Worm (Caenorhabditis elegans) whole organism, early embryonic: ENCODE data around the gene F42C5.9.

Experiments used
- B0310.2 ChIP-seq: sonication (generic microtip); optimal IDR thresholded peaks from 2 replicates; lab custom pipeline; 2016; ENCODE audit warnings: mild to moderate bottlenecking, missing genetic modification characterization, missing compliant biosample characterization
- F13C5.2 ChIP-seq: sonication (generic microtip); optimal IDR thresholded peaks from 2 replicates; lab custom pipeline; 2017; ENCODE audit warnings: mild to moderate bottlenecking, missing genetic modification characterization, inconsistent platforms, missing compliant biosample characterization
- aly-1 ChIP-seq: sonication (generic microtip); optimal IDR thresholded peaks from 2 replicates; lab custom pipeline; 2016; ENCODE audit warnings: missing genetic modification characterization, missing compliant biosample characterization
- ama-1 ChIP-seq: fragments of 150-350 bp; optimal IDR thresholded peaks from 2 replicates; lab custom pipeline; 2014
- ceh-13 ChIP-seq: fragments of 200-800 bp; sonication (Bioruptor generic); optimal IDR thresholded peaks from 2 replicates; lab custom pipeline; 2018; ENCODE audit warnings: mild to moderate bottlenecking, missing genetic modification characterization, missing compliant biosample characterization
- ceh-36 ChIP-seq: sonication (generic microtip); optimal IDR thresholded peaks from 2 replicates; lab custom pipeline; 2016; ENCODE audit warnings: missing genetic modification characterization, inconsistent platforms, missing compliant biosample characterization
- ets-7 ChIP-seq: sonication (generic microtip); optimal IDR thresholded peaks from 2 replicates; lab custom pipeline; 2016; ENCODE audit warnings: missing genotype, missing genetic modification characterization, missing compliant biosample characterization
- flt-1 ChIP-seq: fragments of 200-800 bp; sonication (Bioruptor generic); IDR thresholded peaks from 2 replicates; pipeline ENCODE4 v1.3.6; 2022; ENCODE audit warnings: missing genetic modification characterization, missing compliant biosample characterization
- hmbx-1 ChIP-seq: sonication (generic microtip); optimal IDR thresholded peaks from 2 replicates; lab custom pipeline; 2016; ENCODE audit warnings: mild to moderate bottlenecking, missing genetic modification characterization, missing compliant biosample characterization
- hmg-4 ChIP-seq: fragments of 200-800 bp; sonication (Bioruptor generic); optimal IDR thresholded peaks from 2 replicates; lab custom pipeline; 2018; ENCODE audit warnings: mild to moderate bottlenecking, missing genetic modification characterization, missing compliant biosample characterization
- hnd-1 ChIP-seq: sonication (generic microtip); optimal IDR thresholded peaks from 2 replicates; lab custom pipeline; 2016; ENCODE audit warnings: missing genetic modification characterization, missing compliant biosample characterization
- pes-1 ChIP-seq: fragments of 200-800 bp; sonication (Bioruptor generic); IDR thresholded peaks from 2 replicates; pipeline ENCODE4 v1.3.6; 2022; ENCODE audit warnings: missing genetic modification reagents, missing genetic modification characterization, missing compliant biosample characterization
- scrt-1 ChIP-seq: fragments of 200-800 bp; sonication (Bioruptor generic); IDR thresholded peaks from 2 replicates; pipeline ENCODE4 v1.3.6; 2022; ENCODE audit warnings: missing genetic modification characterization, missing compliant biosample characterization
- sea-1 ChIP-seq: fragments of 200-800 bp; sonication (Bioruptor generic); conservative IDR thresholded peaks from 2 replicates; pipeline ENCODE4 v1.3.6; 2022; ENCODE audit warnings: missing genetic modification characterization, missing compliant biosample characterization
- tbx-11 ChIP-seq: fragments of 200-800 bp; sonication (Bioruptor generic); IDR thresholded peaks from 2 replicates; pipeline ENCODE4 v1.3.6; 2022; ENCODE audit warnings: missing genetic modification characterization, missing compliant biosample characterization
- tbx-37 ChIP-seq: fragments of 200-800 bp; sonication (Bioruptor generic); conservative IDR thresholded peaks from 2 replicates; pipeline ENCODE4 v1.3.6; 2022; ENCODE audit warnings: missing genetic modification reagents, missing genetic modification characterization, missing compliant biosample characterization
- tra-4 ChIP-seq: sonication (generic microtip); optimal IDR thresholded peaks from 2 replicates; lab custom pipeline; 2017; ENCODE audit warnings: missing genetic modification characterization, missing compliant biosample characterization

Gene F42C5.9

DNA sequence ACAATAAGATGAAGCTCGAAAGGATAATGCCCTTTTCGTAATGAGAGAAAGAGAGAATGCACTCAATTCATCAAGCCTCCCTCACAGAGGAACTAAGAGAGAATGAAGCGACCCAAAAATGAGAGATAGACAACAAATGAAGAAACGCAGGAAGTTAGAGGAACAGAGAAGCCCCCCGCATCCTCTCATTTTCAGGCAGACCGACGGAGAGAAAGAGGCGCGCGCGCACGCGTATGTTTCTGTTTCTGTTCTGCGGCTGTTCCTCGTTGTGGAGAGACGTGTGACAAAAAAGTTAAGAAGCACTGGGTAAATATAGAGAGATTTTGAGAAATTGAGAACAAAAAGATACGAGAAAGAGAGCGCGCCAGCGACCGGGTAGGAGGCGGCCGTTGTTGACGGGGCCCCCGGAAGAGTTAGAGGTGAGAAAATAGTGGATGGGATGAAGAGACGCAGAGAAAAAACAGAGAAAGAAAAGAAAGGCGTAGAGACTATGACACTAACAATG is 3.1 kb upstream of the F42C5.9 start:
- TF ChIP-seq hnd-1 (tag; lab: Kevin White, UChicago) (no peak), tbx-37 (GFP tag; lab: Robert Waterston, UW) (no peak), ama-1 (lab: Kevin White, UChicago) (no peak), ceh-36 (tag; lab: Kevin White, UChicago) (no peak), sea-1 (GFP tag; lab: Robert Waterston, UW) (no peak), hmbx-1 (tag; lab: Kevin White, UChicago) (no peak), tra-4 (no peak), pes-1 (GFP tag; lab: Robert Waterston, UW) (no peak), hmg-4 (peak; percentile 29), ceh-13 (GFP tag; lab: Kevin White, UChicago) (no peak), F13C5.2 (tag; lab: Kevin White, UChicago) (peak; percentile 45), B0310.2 (tag; lab: Kevin White, UChicago) (no peak), flt-1 (no peak), tbx-11 (no peak), scrt-1 (no peak), ets-7 (no peak), aly-1 (tag; lab: Kevin White, UChicago) (peak; percentile 56)

DNA sequence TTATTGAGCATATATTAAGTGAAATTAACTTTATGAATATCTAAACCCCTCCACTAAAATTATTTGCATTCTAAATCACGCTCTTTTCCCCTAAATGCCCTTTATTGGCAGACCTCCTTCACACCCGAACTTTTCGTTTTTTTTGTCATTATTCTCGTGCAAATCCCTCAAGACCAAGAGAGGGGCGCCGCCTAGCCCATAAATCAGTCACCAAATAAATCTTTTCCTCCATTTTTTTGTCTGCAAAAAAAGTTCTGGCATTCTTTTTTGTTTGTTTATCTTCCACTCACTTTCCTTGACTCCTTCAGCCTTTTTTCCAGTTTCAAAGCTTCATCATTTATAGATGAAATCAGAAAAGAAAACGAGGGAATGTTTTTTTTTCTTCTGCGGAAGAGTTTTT is 2.0 kb upstream of the F42C5.9 start:
- TF ChIP-seq flt-1: no peak
- no peak for TF ChIP-seq tra-4
- TF ChIP-seq ceh-36 (tag; lab: Kevin White, UChicago): no peak
- no peak for TF ChIP-seq tbx-37 (GFP tag; lab: Robert Waterston, UW)
- TF ChIP-seq aly-1 (tag; lab: Kevin White, UChicago): no peak
- TF ChIP-seq B0310.2 (tag; lab: Kevin White, UChicago): no peak

DNA sequence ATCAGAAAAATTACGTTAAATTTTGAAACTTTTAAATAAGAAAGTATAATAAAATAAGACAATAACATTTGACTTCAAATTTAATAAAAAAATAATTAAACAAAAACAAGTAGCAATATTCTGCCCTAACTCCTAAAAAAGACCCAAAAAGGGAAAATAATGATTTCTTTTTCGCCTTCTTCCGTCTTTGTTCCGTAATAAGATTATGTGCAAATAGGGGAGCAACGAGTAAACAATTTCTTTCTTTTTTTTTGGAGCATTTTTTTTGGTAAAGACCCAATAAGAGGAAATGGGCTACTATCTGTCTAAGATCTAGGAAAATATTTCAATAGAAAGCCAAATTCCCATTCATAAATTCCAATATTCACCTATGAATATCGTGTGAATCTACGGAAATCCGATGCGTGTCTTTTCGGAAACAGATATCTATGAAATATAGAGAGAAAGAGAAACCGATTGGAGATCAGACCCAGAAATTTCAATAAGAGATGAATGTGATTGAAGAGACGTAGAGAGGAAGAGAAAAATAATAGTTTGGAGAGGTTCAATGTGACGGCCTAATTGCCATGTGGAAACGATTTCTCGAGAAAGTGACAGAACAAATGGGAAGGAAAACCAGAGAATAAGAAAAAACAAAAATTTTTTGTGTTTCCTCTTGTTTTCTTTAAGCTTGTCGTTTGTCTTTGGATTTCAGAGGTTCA is 1.1 kb upstream of the F42C5.9 start:
- TF ChIP-seq hmg-4: no peak
- no peak for TF ChIP-seq pes-1 (GFP tag; lab: Robert Waterston, UW)
- no peak for TF ChIP-seq hnd-1 (tag; lab: Kevin White, UChicago)
- TF ChIP-seq scrt-1: no peak
- TF ChIP-seq tbx-37 (GFP tag; lab: Robert Waterston, UW): no peak
- TF ChIP-seq F13C5.2 (tag; lab: Kevin White, UChicago): no peak
- no peak for TF ChIP-seq ama-1 (lab: Kevin White, UChicago)

DNA sequence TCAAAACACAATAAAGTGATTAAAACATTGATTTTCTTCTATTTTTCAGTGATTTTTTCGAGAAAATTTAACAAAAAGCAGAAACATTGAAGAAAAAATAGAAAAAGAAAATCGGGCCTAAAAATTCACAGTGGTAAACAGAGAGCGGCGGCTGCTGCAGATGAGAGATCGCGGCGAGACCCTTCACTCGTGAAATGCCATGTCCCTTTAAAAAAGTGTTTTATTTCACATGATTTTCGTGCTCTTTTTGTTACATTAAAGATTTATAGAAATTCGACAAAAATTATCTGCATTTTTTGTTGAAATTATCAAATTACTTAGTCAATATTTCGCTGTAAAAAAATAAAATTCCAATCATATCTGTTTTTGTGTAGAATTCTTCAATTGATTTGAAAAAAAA is 2.9 kb downstream of the F42C5.9 start:
- no peak for TF ChIP-seq tbx-37 (GFP tag; lab: Robert Waterston, UW)
- no peak for TF ChIP-seq flt-1
- TF ChIP-seq hmg-4: no peak
- no peak for TF ChIP-seq sea-1 (GFP tag; lab: Robert Waterston, UW)
- no peak for TF ChIP-seq ceh-36 (tag; lab: Kevin White, UChicago)
- TF ChIP-seq ama-1 (lab: Kevin White, UChicago): no peak
- no peak for TF ChIP-seq ceh-13 (GFP tag; lab: Kevin White, UChicago)
- no peak for TF ChIP-seq hmbx-1 (tag; lab: Kevin White, UChicago)
- no peak for TF ChIP-seq tbx-11
- TF ChIP-seq B0310.2 (tag; lab: Kevin White, UChicago): no peak
- no peak for TF ChIP-seq aly-1 (tag; lab: Kevin White, UChicago)
- TF ChIP-seq F13C5.2 (tag; lab: Kevin White, UChicago): no peak
- no peak for TF ChIP-seq tra-4
- TF ChIP-seq scrt-1: no peak
- no peak for TF ChIP-seq ets-7
- no peak for TF ChIP-seq hnd-1 (tag; lab: Kevin White, UChicago)
- TF ChIP-seq pes-1 (GFP tag; lab: Robert Waterston, UW): no peak

DNA sequence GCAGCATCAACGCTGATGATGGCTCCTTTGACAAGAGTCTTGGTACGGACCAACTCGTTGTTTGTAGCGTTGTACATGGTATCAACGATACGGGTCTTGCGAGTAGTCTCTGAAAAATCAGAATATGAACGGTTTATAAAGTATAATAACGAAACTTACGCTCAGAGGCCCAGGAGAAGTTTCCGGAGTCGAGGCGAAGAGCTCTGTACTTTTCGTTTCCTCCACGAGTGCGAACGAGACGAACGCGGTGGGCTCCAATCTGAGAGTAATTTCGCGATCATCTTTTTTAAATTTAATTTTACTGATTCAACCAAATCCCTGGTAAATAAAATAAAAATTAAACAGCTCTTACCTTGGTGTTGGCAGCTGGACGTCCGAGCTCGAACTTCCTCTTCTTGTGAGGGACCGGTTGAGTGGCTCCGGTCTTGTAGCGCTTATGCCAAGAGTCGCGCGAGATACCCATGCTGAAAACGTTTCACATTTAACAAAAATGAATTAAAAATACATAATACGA is 3.4 kb downstream of the F42C5.9 start, which contains the start of gene rps-8:
rps-8 (minus strand) TSS at position 464 of the 514 bp plus-strand sequence.
- no peak for TF ChIP-seq scrt-1
- no peak for TF ChIP-seq pes-1 (GFP tag; lab: Robert Waterston, UW)
- TF ChIP-seq hmbx-1 (tag; lab: Kevin White, UChicago): no peak

DNA sequence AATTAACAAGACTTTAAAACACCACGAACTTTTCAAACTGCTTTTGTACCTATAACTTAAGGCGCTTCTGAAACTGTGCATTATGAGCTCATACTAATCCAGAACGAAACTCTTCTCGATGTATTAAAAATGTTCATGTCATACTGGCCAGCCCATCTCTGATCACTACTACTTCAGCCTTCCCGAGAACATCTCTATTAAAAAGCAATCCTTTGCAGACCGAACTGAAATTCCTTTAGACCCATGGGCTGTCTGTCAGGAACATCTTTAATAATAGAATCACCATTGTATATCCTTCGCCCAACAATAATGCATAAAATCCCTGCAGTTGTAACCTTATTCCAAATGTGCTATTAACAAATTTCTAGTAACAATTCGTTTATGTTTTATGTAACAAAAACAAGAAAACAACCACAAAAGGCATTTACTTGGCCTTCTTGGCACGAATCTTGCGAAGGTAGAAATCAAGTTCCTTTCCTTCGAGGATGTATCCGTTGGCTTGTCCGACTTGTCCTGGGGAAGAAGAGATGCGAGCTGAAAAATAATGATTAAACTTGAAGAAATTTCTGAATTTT is 4.2 kb downstream of the F42C5.9 start:
- TF ChIP-seq pes-1 (GFP tag; lab: Robert Waterston, UW) (no peak), scrt-1 (no peak), B0310.2 (tag; lab: Kevin White, UChicago) (no peak), hnd-1 (tag; lab: Kevin White, UChicago) (no peak), tbx-37 (GFP tag; lab: Robert Waterston, UW) (no peak), hmbx-1 (tag; lab: Kevin White, UChicago) (no peak), aly-1 (tag; lab: Kevin White, UChicago) (no peak), sea-1 (GFP tag; lab: Robert Waterston, UW) (no peak), ama-1 (lab: Kevin White, UChicago) (no peak), flt-1 (no peak), ceh-36 (tag; lab: Kevin White, UChicago) (no peak), ets-7 (no peak), F13C5.2 (tag; lab: Kevin White, UChicago) (no peak), ceh-13 (GFP tag; lab: Kevin White, UChicago) (no peak), tra-4 (no peak), hmg-4 (no peak), tbx-11 (no peak)

DNA sequence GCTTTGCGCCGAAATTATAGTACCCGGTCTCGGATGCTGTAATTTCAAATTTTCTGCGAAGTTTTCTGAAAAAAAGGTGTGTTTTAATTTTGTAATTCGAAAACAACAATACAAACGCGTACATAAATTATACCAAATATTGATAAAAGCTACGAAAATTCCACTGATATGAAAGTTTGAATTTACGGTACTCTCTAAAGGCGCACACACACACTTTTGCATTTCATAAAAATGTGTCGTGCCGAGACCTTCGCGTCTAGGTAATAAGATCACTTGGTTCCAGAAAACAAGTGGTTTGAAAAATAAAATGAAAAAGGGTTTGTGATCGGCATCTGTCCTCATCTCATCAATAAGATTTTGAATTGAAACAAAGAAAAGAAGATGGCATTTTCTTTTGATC is 6.1 kb downstream of the F42C5.9 start:
- no peak for TF ChIP-seq ets-7
- no peak for TF ChIP-seq scrt-1
- no peak for TF ChIP-seq ama-1 (lab: Kevin White, UChicago)
- no peak for TF ChIP-seq B0310.2 (tag; lab: Kevin White, UChicago)
- TF ChIP-seq ceh-13 (GFP tag; lab: Kevin White, UChicago): no peak
- TF ChIP-seq pes-1 (GFP tag; lab: Robert Waterston, UW): no peak
- no peak for TF ChIP-seq tbx-37 (GFP tag; lab: Robert Waterston, UW)
- no peak for TF ChIP-seq hmbx-1 (tag; lab: Kevin White, UChicago)
- TF ChIP-seq tra-4: no peak
- TF ChIP-seq hnd-1 (tag; lab: Kevin White, UChicago): no peak
- TF ChIP-seq flt-1: no peak
- TF ChIP-seq tbx-11: no peak
- TF ChIP-seq ceh-36 (tag; lab: Kevin White, UChicago): no peak
- no peak for TF ChIP-seq F13C5.2 (tag; lab: Kevin White, UChicago)
- TF ChIP-seq hmg-4: no peak
- no peak for TF ChIP-seq aly-1 (tag; lab: Kevin White, UChicago)
